Worm (Caenorhabditis elegans) whole organism, L1 larva: ENCODE measurements around the gene tsp-10.

Experiments used
- C04F5.9 ChIP-seq: sonication (generic microtip); optimal IDR thresholded peaks from 2 replicates; lab custom pipeline; 2016; ENCODE audit warnings: missing genetic modification characterization, missing compliant biosample characterization
- F16B12.6 ChIP-seq: fragments of 150-350 bp; optimal IDR thresholded peaks from 2 replicates; lab custom pipeline; 2014; ENCODE audit warnings: missing biosample characterization, missing genetic modification characterization
- Y116A8C.19 ChIP-seq: sonication (generic microtip); optimal IDR thresholded peaks from 2 replicates; lab custom pipeline; 2016; ENCODE audit warnings: missing compliant biosample characterization, missing genetic modification characterization, borderline replicate concordance
- aha-1 ChIP-seq: fragments of 150-350 bp; optimal IDR thresholded peaks from 2 replicates; lab custom pipeline; 2014; ENCODE audit warnings: missing biosample characterization, missing genetic modification characterization
- alr-1 ChIP-seq: fragments of 200-800 bp; sonication (Bioruptor generic); optimal IDR thresholded peaks from 2 replicates; lab custom pipeline; 2018; ENCODE audit warnings: borderline replicate concordance, mild to moderate bottlenecking, missing genetic modification characterization, missing compliant biosample characterization
- aly-2 ChIP-seq: fragments of 150-350 bp; optimal IDR thresholded peaks from 2 replicates; lab custom pipeline; 2014; ENCODE audit warnings: missing biosample characterization, missing genetic modification characterization
- ceh-63 ChIP-seq: fragments of 200-800 bp; sonication (Bioruptor generic); optimal IDR thresholded peaks from 2 replicates; lab custom pipeline; 2018; ENCODE audit warnings: mild to moderate bottlenecking, missing genetic modification characterization, missing compliant biosample characterization
- ceh-82 ChIP-seq, 3 experiments: fragments of 150-350 bp in 1 of 3; sonication (generic microtip) in 2 of 3; optimal IDR thresholded peaks; 2 replicates each; lab custom pipeline; 2014 to 2017; ENCODE audit warnings: missing biosample characterization in 3 of 3, missing genetic modification characterization in 3 of 3
- ceh-90 ChIP-seq: sonication (generic microtip); optimal IDR thresholded peaks from 2 replicates; lab custom pipeline; 2016; ENCODE audit warnings: missing genetic modification characterization, missing compliant biosample characterization
- ces-1 ChIP-seq: fragments of 150-350 bp; optimal IDR thresholded peaks from 2 replicates; lab custom pipeline; 2014; ENCODE audit warnings: missing biosample characterization, missing genetic modification reagents, missing genetic modification characterization
- dpl-1 ChIP-seq, 3 experiments: fragments of 150-350 bp in 2 of 3; sonication (generic microtip) in 1 of 3; optimal IDR thresholded peaks; 2 replicates each; lab custom pipeline; 2014 to 2017; ENCODE audit warnings: missing biosample characterization in 3 of 3, missing genetic modification characterization in 3 of 3, missing genetic modification reagents in 3 of 3
- efl-1 ChIP-seq, 4 experiments: fragments of 150-350 bp; optimal IDR thresholded peaks in 3 of 4; peaks in 1 of 4; 1 replicate in 1 of 4; 2 replicates in 3 of 4; lab custom pipeline; 2014; ENCODE audit warnings: missing biosample characterization in 2 of 4, missing genetic modification characterization in 2 of 4, missing genetic modification reagents in 2 of 4
- elt-2 ChIP-seq: sonication (generic microtip); optimal IDR thresholded peaks from 2 replicates; lab custom pipeline; 2016; ENCODE audit warnings: missing genetic modification characterization, mild to moderate bottlenecking, inconsistent platforms, missing compliant biosample characterization, missing genetic modification reagents
- fkh-10 ChIP-seq: sonication (generic microtip); optimal IDR thresholded peaks from 2 replicates; lab custom pipeline; 2017; ENCODE audit warnings: missing biosample characterization, missing genetic modification reagents, missing genetic modification characterization
- grh-1 ChIP-seq: fragments of 200-800 bp; sonication (Bioruptor generic); IDR thresholded peaks from 2 replicates; pipeline ENCODE4 v1.3.6; 2022; ENCODE audit warnings: missing genetic modification reagents, missing genetic modification characterization, missing compliant biosample characterization
- hlh-17 ChIP-seq: fragments of 200-800 bp; sonication (Bioruptor generic); optimal IDR thresholded peaks from 2 replicates; lab custom pipeline; 2018; ENCODE audit warnings: missing genetic modification characterization, mild to moderate bottlenecking, missing compliant biosample characterization, moderate library complexity, borderline replicate concordance
- hlh-4 ChIP-seq: sonication (generic microtip); optimal IDR thresholded peaks from 2 replicates; lab custom pipeline; 2016; ENCODE audit warnings: mild to moderate bottlenecking, missing genetic modification characterization, missing compliant biosample characterization
- isw-1 ChIP-seq: fragments of 200-800 bp; sonication (Bioruptor generic); IDR thresholded peaks from 2 replicates; pipeline ENCODE4 v1.3.6; 2022; ENCODE audit warnings: missing genetic modification characterization, missing compliant biosample characterization
- jun-1 ChIP-seq: fragments of 150-350 bp; optimal IDR thresholded peaks from 2 replicates; lab custom pipeline; 2014; ENCODE audit warnings: missing biosample characterization, missing genetic modification reagents, missing genetic modification characterization
- lin-13 ChIP-seq: fragments of 150-350 bp; optimal IDR thresholded peaks from 2 replicates; lab custom pipeline; 2014; ENCODE audit warnings: missing biosample characterization, missing genetic modification reagents, missing genetic modification characterization
- lin-14 ChIP-seq: fragments of 200-800 bp; sonication (Bioruptor generic); optimal IDR thresholded peaks from 2 replicates; lab custom pipeline; 2018; ENCODE audit warnings: mild to moderate bottlenecking, missing genetic modification characterization, moderate library complexity, missing compliant biosample characterization
- lin-15B ChIP-seq: fragments of 150-350 bp; sonication (generic microtip); optimal IDR thresholded peaks from 3 replicates; lab custom pipeline; 2014; ENCODE audit warnings: missing biosample characterization, missing genetic modification characterization
- lin-35 ChIP-seq, 2 experiments: fragments of 150-350 bp; optimal IDR thresholded peaks; 2 replicates each; lab custom pipeline; 2014; ENCODE audit warnings: missing biosample characterization in 2 of 2, missing genetic modification characterization in 2 of 2, missing genetic modification reagents in 2 of 2
- lin-39 ChIP-seq: fragments of 150-350 bp; optimal IDR thresholded peaks from 2 replicates; lab custom pipeline; 2014; ENCODE audit warnings: missing biosample characterization, missing genetic modification reagents, missing genetic modification characterization
- lsy-2 ChIP-seq, 2 experiments: fragments of 150-350 bp; optimal IDR thresholded peaks; 2 replicates each; lab custom pipeline; 2014; ENCODE audit warnings: missing biosample characterization in 2 of 2, missing genetic modification characterization in 2 of 2
- mab-9 ChIP-seq: fragments of 200-800 bp; sonication (Bioruptor generic); IDR thresholded peaks from 2 replicates; pipeline ENCODE4 v1.3.6; 2022; ENCODE audit warnings: missing genetic modification reagents, missing genetic modification characterization, missing compliant biosample characterization
- mdl-1 ChIP-seq, 2 experiments: fragments of 150-350 bp; optimal IDR thresholded peaks; 2 replicates each; lab custom pipeline; 2014 to 2017; ENCODE audit warnings: missing biosample characterization in 2 of 2, missing genetic modification characterization in 2 of 2, inconsistent platforms in 1 of 2
- nhr-12 ChIP-seq: sonication (generic microtip); optimal IDR thresholded peaks from 2 replicates; lab custom pipeline; 2017; ENCODE audit warnings: missing biosample characterization, missing genetic modification characterization
- nhr-19 ChIP-seq: fragments of 200-800 bp; sonication (Bioruptor generic); conservative IDR thresholded peaks from 2 replicates; pipeline ENCODE4 v1.3.6; 2022; ENCODE audit warnings: missing genetic modification characterization, missing compliant biosample characterization
- nhr-20 ChIP-seq: sonication (generic microtip); optimal IDR thresholded peaks from 2 replicates; lab custom pipeline; 2016; ENCODE audit warnings: mild to moderate bottlenecking, missing genetic modification characterization, missing compliant biosample characterization
- nhr-28 ChIP-seq: fragments of 150-350 bp; optimal IDR thresholded peaks from 2 replicates; lab custom pipeline; 2014; ENCODE audit warnings: missing biosample characterization, missing genetic modification characterization
- nhr-71 ChIP-seq: sonication (generic microtip); optimal IDR thresholded peaks from 2 replicates; lab custom pipeline; 2016; ENCODE audit warnings: mild to moderate bottlenecking, missing genetic modification characterization, moderate library complexity, missing compliant biosample characterization
- nhr-76 ChIP-seq: sonication (generic microtip); optimal IDR thresholded peaks from 2 replicates; lab custom pipeline; 2017; ENCODE audit warnings: missing biosample characterization, missing genetic modification characterization
- nhr-77 ChIP-seq: fragments of 150-350 bp; optimal IDR thresholded peaks from 2 replicates; lab custom pipeline; 2014; ENCODE audit warnings: missing biosample characterization, missing genetic modification characterization
- nhr-85 ChIP-seq: sonication (generic microtip); peaks from one replicate; lab custom pipeline; 2016; ENCODE audit warnings: missing genetic modification characterization, inconsistent platforms, missing compliant biosample characterization
- nhr-90 ChIP-seq: sonication (generic microtip); optimal IDR thresholded peaks from 2 replicates; lab custom pipeline; 2016; ENCODE audit warnings: mild to moderate bottlenecking, missing genetic modification characterization, missing compliant biosample characterization; ENCODE audit not compliant: poor library complexity
- pag-3 ChIP-seq: sonication (generic microtip); optimal IDR thresholded peaks from 2 replicates; lab custom pipeline; 2017; ENCODE audit warnings: missing genetic modification characterization, mild to moderate bottlenecking, missing compliant biosample characterization, antibody characterized with exemption, borderline replicate concordance; ENCODE audit not compliant: insufficient read depth
- pax-3 ChIP-seq: fragments of 200-800 bp; sonication (Bioruptor generic); optimal IDR thresholded peaks from 2 replicates; lab custom pipeline; 2018; ENCODE audit warnings: mild to moderate bottlenecking, missing genetic modification characterization, moderate library complexity, missing compliant biosample characterization
- pqm-1 ChIP-seq: sonication (generic microtip); optimal IDR thresholded peaks from 3 replicates; lab custom pipeline; 2017; ENCODE audit warnings: missing biosample characterization, missing genetic modification characterization
- rnt-1 ChIP-seq: sonication (generic microtip); optimal IDR thresholded peaks from 2 replicates; lab custom pipeline; 2016; ENCODE audit warnings: mild to moderate bottlenecking, missing genetic modification characterization, moderate library complexity, missing compliant biosample characterization
- snu-23 ChIP-seq: sonication (generic microtip); optimal IDR thresholded peaks from 2 replicates; lab custom pipeline; 2016; ENCODE audit warnings: missing genetic modification characterization, missing compliant biosample characterization
- sox-4 ChIP-seq: sonication (generic microtip); optimal IDR thresholded peaks from 2 replicates; lab custom pipeline; 2016; ENCODE audit warnings: missing genetic modification characterization, missing compliant biosample characterization
- sptf-1 ChIP-seq: fragments of 150-350 bp; optimal IDR thresholded peaks from 2 replicates; lab custom pipeline; 2014; ENCODE audit warnings: missing biosample characterization, missing genetic modification characterization
- sup-37 ChIP-seq: fragments of 200-800 bp; sonication (Bioruptor generic); optimal IDR thresholded peaks from 2 replicates; lab custom pipeline; 2018; ENCODE audit warnings: mild to moderate bottlenecking, missing genetic modification characterization, missing compliant biosample characterization
- tlp-1 ChIP-seq: fragments of 150-350 bp; optimal IDR thresholded peaks from 2 replicates; lab custom pipeline; 2014; ENCODE audit warnings: missing biosample characterization, missing genetic modification characterization
- unc-62 ChIP-seq: fragments of 150-350 bp; optimal IDR thresholded peaks from 2 replicates; lab custom pipeline; 2014; ENCODE audit warnings: missing biosample characterization, missing genetic modification reagents, missing genetic modification characterization
- xbp-1 ChIP-seq: sonication (generic microtip); optimal IDR thresholded peaks from 2 replicates; lab custom pipeline; 2016; ENCODE audit warnings: missing genetic modification characterization, missing compliant biosample characterization
- ztf-4 ChIP-seq: fragments of 150-350 bp; optimal IDR thresholded peaks from 2 replicates; lab custom pipeline; 2014; ENCODE audit warnings: missing biosample characterization, missing genetic modification characterization

The tsp-10 gene

DNA sequence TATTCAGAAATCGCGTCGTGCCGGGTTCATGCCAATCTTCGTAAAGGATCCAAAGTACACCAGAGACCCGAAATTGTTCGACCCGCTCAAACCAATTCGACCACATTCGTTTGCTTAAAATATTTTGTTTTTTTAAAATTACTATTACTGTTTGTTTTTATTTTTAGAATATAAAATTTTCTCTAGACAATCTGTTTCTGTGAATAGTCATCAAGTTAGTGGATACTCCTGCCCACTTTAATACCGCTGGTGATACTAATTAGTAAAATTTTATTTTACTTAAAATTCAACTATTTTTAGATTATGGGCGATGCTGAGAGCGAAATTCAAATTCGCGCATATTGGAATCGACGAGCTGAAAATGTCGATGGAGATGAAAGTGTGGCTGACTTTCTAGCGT lies 18.2 kb downstream of the tsp-10 start, which contains the start of gene T14B4.1:
Gene T14B4.1 (plus strand): TSS at position 301 of the 400 bp plus-strand sequence.
- no peak for TF ChIP-seq ces-1 (GFP tag; lab: Kevin White, UChicago)
- TF ChIP-seq sox-4 (tag; lab: Kevin White, UChicago): no peak
- no peak for TF ChIP-seq lin-35 (GFP tag; optimal IDR thresholded peaks at IDR 0.05; lab: Kevin White, UChicago)
- no peak for TF ChIP-seq mdl-1 (tag; optimal IDR thresholded peaks at IDR 0.05; lab: Kevin White, UChicago)
- no peak for TF ChIP-seq fkh-10 (GFP tag; lab: Kevin White, UChicago)
- no peak for TF ChIP-seq pag-3 (tag; lab: Kevin White, UChicago)
- TF ChIP-seq grh-1: no peak
- no peak for TF ChIP-seq xbp-1 (tag; lab: Kevin White, UChicago)
- TF ChIP-seq nhr-71 (tag; lab: Kevin White, UChicago): no peak
- no peak for TF ChIP-seq hlh-17 (GFP tag; lab: Kevin White, UChicago)
- no peak for TF ChIP-seq ceh-63 (GFP tag; lab: Kevin White, UChicago)
- no peak for TF ChIP-seq aly-2 (tag; lab: Kevin White, UChicago)
- no peak for TF ChIP-seq F16B12.6 (tag; lab: Kevin White, UChicago)
- no peak for TF ChIP-seq C04F5.9 (tag; lab: Kevin White, UChicago)
- TF ChIP-seq nhr-77 (tag; lab: Kevin White, UChicago): no peak
- TF ChIP-seq, all 84 proteins: peak for 0

- TF ChIP-seq elt-2 (tag; lab: Kevin White, UChicago) (no peak), snu-23 (GFP tag; lab: Kevin White, UChicago) (peak; percentile 66), nhr-90 (tag; lab: Kevin White, UChicago) (peak; percentile 13), hlh-4 (tag; lab: Kevin White, UChicago) (no peak), nhr-19 (peak; percentile 45), dpl-1 (GFP tag; optimal IDR thresholded peaks at IDR 0.05; lab: Kevin White, UChicago) (peak; percentile 46 to 71 (median 56)), ceh-82 (tag; optimal IDR thresholded peaks at IDR 0.05; lab: Kevin White, UChicago) (peak in 2 of 3 experiments; percentile 33 to 71), lin-15B (tag; lab: Kevin White, UChicago) (peak; percentile 81), lin-39 (tag; lab: Kevin White, UChicago) (no peak), nhr-20 (tag; lab: Kevin White, UChicago) (peak; percentile 65), isw-1 (GFP tag; lab: Robert Waterston, UW) (no peak; the same call in 1 of the 2 replicates), nhr-12 (tag; lab: Kevin White, UChicago) (no peak), aha-1 (tag; lab: Kevin White, UChicago) (no peak), mdl-1 (tag; optimal IDR thresholded peaks at IDR 0.05; lab: Kevin White, UChicago) (no peak), lsy-2 (tag; optimal IDR thresholded peaks at IDR 0.05; lab: Kevin White, UChicago) (peak; percentile 28 to 80), ceh-90 (tag; lab: Kevin White, UChicago) (no peak), nhr-28 (tag; lab: Kevin White, UChicago) (no peak), sox-4 (tag; lab: Kevin White, UChicago) (no peak), jun-1 (tag; lab: Kevin White, UChicago) (peak; percentile 13), unc-62 (GFP tag; lab: Kevin White, UChicago) (no peak), mab-9 (GFP tag; lab: Robert Waterston, UW) (no peak), sptf-1 (tag; lab: Kevin White, UChicago) (no peak), lin-14 (GFP tag; lab: Kevin White, UChicago) (peak; percentile 55), ces-1 (GFP tag; lab: Kevin White, UChicago) (no peak), pax-3 (peak; percentile 35), pag-3 (tag; lab: Kevin White, UChicago) (no peak), nhr-85 (tag; lab: Kevin White, UChicago) (peak; percentile 59), alr-1 (tag; lab: Kevin White, UChicago) (no peak), lin-13 (peak; percentile 63), nhr-77 (tag; lab: Kevin White, UChicago) (peak; percentile 63), sup-37 (GFP tag; lab: Kevin White, UChicago) (no peak), ceh-63 (GFP tag; lab: Kevin White, UChicago) (no peak), rnt-1 (peak; percentile 89), Y116A8C.19 (no peak), tlp-1 (no peak), nhr-71 (tag; lab: Kevin White, UChicago) (peak; percentile 69), pqm-1 (tag; lab: Kevin White, UChicago) (no peak), nhr-76 (tag; lab: Kevin White, UChicago) (no peak), grh-1 (no peak), ztf-4 (tag; lab: Kevin White, UChicago) (no peak), C04F5.9 (tag; lab: Kevin White, UChicago) (no peak), efl-1 (optimal IDR thresholded peaks at IDR 0.05; lab: Kevin White, UChicago) (peak; percentile 68 to 76), efl-1 (GFP tag; optimal IDR thresholded peaks at IDR 0.05 in 1 of 2; lab: Kevin White, UChicago) (peak; percentile 60 to 95)
These were observed 23.0 kb downstream of the tsp-10 start, which contains the start of gene exos-8 for ce11 chrII:6741428-6741827. Gene exos-8 (plus strand): TSS chrII:6741691.
